Fruit fly (Drosophila melanogaster) whole organism: ENCODE measurements around the gene pHCl-2.

Source experiments
- CG8478 ChIP-seq: fragments of >200 bp; optimal IDR thresholded peaks from 2 replicates; lab custom pipeline; 2018; ENCODE audit warnings: inconsistent platforms
- Dll ChIP-seq: fragments of >200 bp; optimal IDR thresholded peaks from 2 replicates; lab custom pipeline; 2017
- EcR ChIP-seq, 2 experiments: fragments of >200 bp; optimal IDR thresholded peaks; 2 replicates each; lab custom pipeline; 2017; ENCODE audit warnings: missing biosample characterization in 2 of 2, missing genetic modification characterization in 2 of 2, missing genetic modification reagents in 2 of 2
- pan ChIP-seq: fragments of >200 bp; optimal IDR thresholded peaks from 2 replicates; lab custom pipeline; 2017
- psq ChIP-seq: fragments of >200 bp; optimal IDR thresholded peaks from 2 replicates; lab custom pipeline; 2017
- usp ChIP-seq: fragments of >200 bp; optimal IDR thresholded peaks from 2 replicates; lab custom pipeline; 2017; ENCODE audit warnings: missing biosample characterization, missing genetic modification characterization, mixed read lengths

- no peak for TF ChIP-seq psq (lab: Kevin White, UChicago)
- TF ChIP-seq EcR (GFP tag; optimal IDR thresholded peaks at IDR 0.05; lab: Kevin White, UChicago): no peak
- TF ChIP-seq Dll (lab: Kevin White, UChicago): no peak
- no peak for TF ChIP-seq usp
- TF ChIP-seq pan (lab: Kevin White, UChicago): no peak
- no peak for TF ChIP-seq CG8478 (lab: Kevin White, UChicago)
These were observed 15.0 kb downstream of the pHCl-2 start for dm6 chr3R:31290195-31290594.
